Worm (Caenorhabditis elegans): Measurements from ENCODE around the gene D1044.7.

ce11 chrIII:5499942-5500341 lies 8.6 kb downstream of the D1044.7 start:
- TF ChIP-seq dpl-1 (GFP tag; optimal IDR thresholded peaks at IDR 0.05) = no peak
- TF ChIP-seq zfh-2 (GFP tag; conservative IDR thresholded peaks at IDR 0.05) = no peak
- TF ChIP-seq F10E7.11 (tag; optimal IDR thresholded peaks at IDR 0.05) = no peak
- TF ChIP-seq athp-1 (tag; optimal IDR thresholded peaks at IDR 0.05) = no peak
- no peak for TF ChIP-seq nhr-179 (tag; optimal IDR thresholded peaks at IDR 0.05)
- TF ChIP-seq repo-1 (tag; optimal IDR thresholded peaks at IDR 0.05) = no peak
- no peak for TF ChIP-seq ceh-91 (GFP tag; IDR thresholded peaks at IDR 0.05)
- TF ChIP-seq unc-62 (GFP tag; optimal IDR thresholded peaks at IDR 0.05) = no peak
